Worm (Caenorhabditis elegans) whole organism, L1 larva: ENCODE measurements around the gene oac-3.
A peak's percentile ranks its signal among the peaks of the same experiment; 100 is the strongest.

Experiments used
- C34B4.2 ChIP-seq: sonication (generic microtip); optimal IDR thresholded peaks from 2 replicates; lab custom pipeline; 2017; ENCODE audit warnings: mild to moderate bottlenecking, missing genetic modification characterization, missing compliant biosample characterization
- ama-1 ChIP-seq: fragments of 150-350 bp; optimal IDR thresholded peaks from 2 replicates; lab custom pipeline; 2014
- blmp-1 ChIP-seq: fragments of 150-350 bp; optimal IDR thresholded peaks from 2 replicates; lab custom pipeline; 2014; ENCODE audit warnings: missing biosample characterization, missing genetic modification characterization
- ceh-8 ChIP-seq: fragments of 200-800 bp; sonication (Bioruptor generic); optimal IDR thresholded peaks from 2 replicates; lab custom pipeline; 2018; ENCODE audit warnings: mild to moderate bottlenecking, missing genetic modification characterization, moderate library complexity, missing compliant biosample characterization
- ceh-88 ChIP-seq: fragments of 200-800 bp; sonication (Bioruptor generic); IDR thresholded peaks from 2 replicates; pipeline ENCODE4 v1.3.6; 2022; ENCODE audit warnings: missing genetic modification characterization, missing compliant biosample characterization
- dpl-1 ChIP-seq, 3 experiments: fragments of 150-350 bp in 2 of 3; sonication (generic microtip) in 1 of 3; optimal IDR thresholded peaks; 2 replicates each; lab custom pipeline; 2014 to 2017; ENCODE audit warnings: missing biosample characterization in 3 of 3, missing genetic modification characterization in 3 of 3, missing genetic modification reagents in 3 of 3
- efl-1 ChIP-seq, 4 experiments: fragments of 150-350 bp; optimal IDR thresholded peaks in 3 of 4; peaks in 1 of 4; 1 replicate in 1 of 4; 2 replicates in 3 of 4; lab custom pipeline; 2014; ENCODE audit warnings: missing biosample characterization in 2 of 4, missing genetic modification characterization in 2 of 4, missing genetic modification reagents in 2 of 4
- egl-13 ChIP-seq: sonication (generic microtip); optimal IDR thresholded peaks from 2 replicates; lab custom pipeline; 2016; ENCODE audit warnings: missing genotype, missing genetic modification reagents, missing genetic modification characterization, missing compliant biosample characterization
- elt-3 ChIP-seq, 6 experiments: fragments of 150-350 bp in 1 of 6; sonication (generic microtip); optimal IDR thresholded peaks; 2 replicates each; lab custom pipeline; 2017 to 2018; ENCODE audit warnings: missing biosample characterization in 6 of 6, missing genetic modification characterization in 6 of 6, inconsistent platforms in 1 of 6
- fkh-4 ChIP-seq: sonication (generic microtip); optimal IDR thresholded peaks from 2 replicates; lab custom pipeline; 2016; ENCODE audit warnings: missing compliant biosample characterization, missing genetic modification characterization, borderline replicate concordance
- fkh-8 ChIP-seq: sonication (generic microtip); optimal IDR thresholded peaks from 2 replicates; lab custom pipeline; 2016; ENCODE audit warnings: mild to moderate bottlenecking, missing genetic modification characterization, missing compliant biosample characterization
- grh-1 ChIP-seq: fragments of 200-800 bp; sonication (Bioruptor generic); IDR thresholded peaks from 2 replicates; pipeline ENCODE4 v1.3.6; 2022; ENCODE audit warnings: missing genetic modification reagents, missing genetic modification characterization, missing compliant biosample characterization
- hlh-17 ChIP-seq: fragments of 200-800 bp; sonication (Bioruptor generic); optimal IDR thresholded peaks from 2 replicates; lab custom pipeline; 2018; ENCODE audit warnings: missing genetic modification characterization, mild to moderate bottlenecking, missing compliant biosample characterization, moderate library complexity, borderline replicate concordance
- isw-1 ChIP-seq: fragments of 200-800 bp; sonication (Bioruptor generic); IDR thresholded peaks from 2 replicates; pipeline ENCODE4 v1.3.6; 2022; ENCODE audit warnings: missing genetic modification characterization, missing compliant biosample characterization
- jun-1 ChIP-seq: fragments of 150-350 bp; optimal IDR thresholded peaks from 2 replicates; lab custom pipeline; 2014; ENCODE audit warnings: missing biosample characterization, missing genetic modification reagents, missing genetic modification characterization
- lin-13 ChIP-seq: fragments of 150-350 bp; optimal IDR thresholded peaks from 2 replicates; lab custom pipeline; 2014; ENCODE audit warnings: missing biosample characterization, missing genetic modification reagents, missing genetic modification characterization
- lin-35 ChIP-seq, 2 experiments: fragments of 150-350 bp; optimal IDR thresholded peaks; 2 replicates each; lab custom pipeline; 2014; ENCODE audit warnings: missing biosample characterization in 2 of 2, missing genetic modification characterization in 2 of 2, missing genetic modification reagents in 2 of 2
- lir-3 ChIP-seq: sonication (generic microtip); optimal IDR thresholded peaks from 2 replicates; lab custom pipeline; 2016; ENCODE audit warnings: mild to moderate bottlenecking, missing genetic modification characterization, moderate library complexity, missing compliant biosample characterization; ENCODE audit not compliant: poor library complexity
- lsy-2 ChIP-seq, 2 experiments: fragments of 150-350 bp; optimal IDR thresholded peaks; 2 replicates each; lab custom pipeline; 2014; ENCODE audit warnings: missing biosample characterization in 2 of 2, missing genetic modification characterization in 2 of 2
- nhr-11 ChIP-seq: fragments of 150-350 bp; optimal IDR thresholded peaks from 2 replicates; lab custom pipeline; 2014; ENCODE audit warnings: missing biosample characterization, missing genetic modification characterization
- nhr-20 ChIP-seq: sonication (generic microtip); optimal IDR thresholded peaks from 2 replicates; lab custom pipeline; 2016; ENCODE audit warnings: mild to moderate bottlenecking, missing genetic modification characterization, missing compliant biosample characterization
- nhr-47 ChIP-seq: sonication (generic microtip); optimal IDR thresholded peaks from 2 replicates; lab custom pipeline; 2016; ENCODE audit warnings: mild to moderate bottlenecking, missing genetic modification characterization, moderate library complexity, missing compliant biosample characterization
- nhr-71 ChIP-seq: sonication (generic microtip); optimal IDR thresholded peaks from 2 replicates; lab custom pipeline; 2016; ENCODE audit warnings: mild to moderate bottlenecking, missing genetic modification characterization, moderate library complexity, missing compliant biosample characterization
- nhr-77 ChIP-seq: fragments of 150-350 bp; optimal IDR thresholded peaks from 2 replicates; lab custom pipeline; 2014; ENCODE audit warnings: missing biosample characterization, missing genetic modification characterization
- nhr-84 ChIP-seq: sonication (generic microtip); optimal IDR thresholded peaks from 2 replicates; lab custom pipeline; 2017; ENCODE audit warnings: missing biosample characterization, missing genetic modification characterization
- nhr-85 ChIP-seq: sonication (generic microtip); peaks from one replicate; lab custom pipeline; 2016; ENCODE audit warnings: missing genetic modification characterization, inconsistent platforms, missing compliant biosample characterization
- pqm-1 ChIP-seq: sonication (generic microtip); optimal IDR thresholded peaks from 3 replicates; lab custom pipeline; 2017; ENCODE audit warnings: missing biosample characterization, missing genetic modification characterization
- snu-23 ChIP-seq: sonication (generic microtip); optimal IDR thresholded peaks from 2 replicates; lab custom pipeline; 2016; ENCODE audit warnings: missing genetic modification characterization, missing compliant biosample characterization
- tbx-2 ChIP-seq: sonication (generic microtip); optimal IDR thresholded peaks from 2 replicates; lab custom pipeline; 2016; ENCODE audit warnings: missing genetic modification characterization, missing compliant biosample characterization
- tlp-1 ChIP-seq: fragments of 150-350 bp; optimal IDR thresholded peaks from 2 replicates; lab custom pipeline; 2014; ENCODE audit warnings: missing biosample characterization, missing genetic modification characterization
- unc-130 ChIP-seq: fragments of 150-350 bp; optimal IDR thresholded peaks from 2 replicates; lab custom pipeline; 2017; ENCODE audit warnings: missing biosample characterization, missing genetic modification characterization, inconsistent platforms
- unc-98 ChIP-seq: fragments of 200-800 bp; sonication (Bioruptor generic); IDR thresholded peaks from 2 replicates; pipeline ENCODE4 v1.3.6; 2022; ENCODE audit warnings: missing genetic modification characterization, missing compliant biosample characterization
- vab-15 ChIP-seq: sonication (generic microtip); optimal IDR thresholded peaks from 2 replicates; lab custom pipeline; 2017; ENCODE audit warnings: missing genotype, mild to moderate bottlenecking, missing genetic modification characterization, missing compliant biosample characterization
- xbp-1 ChIP-seq: sonication (generic microtip); optimal IDR thresholded peaks from 2 replicates; lab custom pipeline; 2016; ENCODE audit warnings: missing genetic modification characterization, missing compliant biosample characterization
- zag-1 ChIP-seq: fragments of 150-350 bp; optimal IDR thresholded peaks from 2 replicates; lab custom pipeline; 2014; ENCODE audit warnings: missing biosample characterization, missing genetic modification characterization
- zip-4 ChIP-seq: fragments of 200-800 bp; sonication (Bioruptor generic); optimal IDR thresholded peaks from 2 replicates; lab custom pipeline; 2018; ENCODE audit warnings: mild to moderate bottlenecking, missing genetic modification characterization, moderate library complexity, missing compliant biosample characterization

The oac-3 gene

ce11 chrV:13935423-13935822 lies 36.1 kb downstream of the oac-3 start:
- no peak for TF ChIP-seq ceh-88 (GFP tag; lab: Robert Waterston, UW)
- TF ChIP-seq unc-130 (tag; lab: Kevin White, UChicago) = no peak
- TF ChIP-seq egl-13 = no peak
- no peak for TF ChIP-seq xbp-1 (tag; lab: Kevin White, UChicago)
- no peak for TF ChIP-seq pqm-1 (tag; lab: Kevin White, UChicago)
- no peak for TF ChIP-seq nhr-77
- TF ChIP-seq tlp-1 (tag; lab: Kevin White, UChicago) = no peak
- TF ChIP-seq blmp-1 (tag; lab: Kevin White, UChicago) = peak; percentile 41
- TF ChIP-seq nhr-84 (tag; lab: Kevin White, UChicago) = no peak
- no peak for TF ChIP-seq vab-15 (tag; lab: Kevin White, UChicago)
- no peak for TF ChIP-seq hlh-17 (GFP tag; lab: Kevin White, UChicago)
- no peak for TF ChIP-seq efl-1 (optimal IDR thresholded peaks at IDR 0.05; lab: Kevin White, UChicago)
- no peak for TF ChIP-seq efl-1 (GFP tag; optimal IDR thresholded peaks at IDR 0.05 in 1 of 2; lab: Kevin White, UChicago)
- TF ChIP-seq nhr-20 (tag; lab: Kevin White, UChicago) = no peak
- TF ChIP-seq zip-4 (GFP tag; lab: Kevin White, UChicago) = no peak
- no peak for TF ChIP-seq C34B4.2 (tag; lab: Kevin White, UChicago)
- TF ChIP-seq snu-23 (GFP tag; lab: Kevin White, UChicago) = no peak
- no peak for TF ChIP-seq tbx-2 (tag; lab: Kevin White, UChicago)
- TF ChIP-seq elt-3 (tag; optimal IDR thresholded peaks at IDR 0.05; lab: Kevin White, UChicago) = peak in 5 of 6 experiments; percentile 25 to 93 (median 82)
- TF ChIP-seq lin-13 (GFP tag; lab: Kevin White, UChicago) = no peak
- no peak for TF ChIP-seq ceh-8 (GFP tag; lab: Kevin White, UChicago)
- no peak for TF ChIP-seq zag-1 (tag; lab: Kevin White, UChicago)
- no peak for TF ChIP-seq lir-3 (tag; lab: Kevin White, UChicago)
- TF ChIP-seq lsy-2 (tag; optimal IDR thresholded peaks at IDR 0.05; lab: Kevin White, UChicago) = peak in 1 of 2 experiments; percentile 2
- no peak for TF ChIP-seq fkh-4 (tag; lab: Kevin White, UChicago)

- TF ChIP-seq blmp-1 (tag; lab: Kevin White, UChicago) (peak; percentile 19), nhr-20 (tag; lab: Kevin White, UChicago) (peak; percentile 2), nhr-71 (tag; lab: Kevin White, UChicago) (peak; percentile 1), unc-98 (GFP tag; lab: Robert Waterston, UW) (no peak), elt-3 (tag; optimal IDR thresholded peaks at IDR 0.05; lab: Kevin White, UChicago) (peak in 2 of 6 experiments; percentile 25 to 31), nhr-85 (tag; lab: Kevin White, UChicago) (peak; percentile 77), ama-1 (no peak), grh-1 (GFP tag; lab: Robert Waterston, UW) (peak; percentile 63), isw-1 (GFP tag; lab: Robert Waterston, UW) (no peak), lin-13 (GFP tag; lab: Kevin White, UChicago) (no peak), lin-35 (GFP tag; optimal IDR thresholded peaks at IDR 0.05; lab: Kevin White, UChicago) (peak in 1 of 2 experiments; percentile 11)
These were observed 36.7 kb downstream of the oac-3 start for ce11 chrV:13936052-13936451.

ce11 chrV:13936850-13937249 lies 37.5 kb downstream of the oac-3 start, which contains the start of gene srw-145:
Gene srw-145, plus strand, starts transcription at chrV:13937150.
- TF ChIP-seq tlp-1 (tag; lab: Kevin White, UChicago) = no peak
- peak; percentile 44 for TF ChIP-seq nhr-47
- TF ChIP-seq nhr-11 (tag; lab: Kevin White, UChicago) = peak; percentile 31
- TF ChIP-seq nhr-71 (tag; lab: Kevin White, UChicago) = peak; percentile 48
- TF ChIP-seq jun-1 (tag; lab: Kevin White, UChicago) = no peak
- TF ChIP-seq fkh-8 (tag; lab: Kevin White, UChicago) = peak; percentile 45
- no peak for TF ChIP-seq zip-4 (GFP tag; lab: Kevin White, UChicago)
- no peak for TF ChIP-seq dpl-1 (GFP tag; optimal IDR thresholded peaks at IDR 0.05; lab: Kevin White, UChicago)
- TF ChIP-seq, all 84 proteins: peak for 4
